Fruit fly (Drosophila melanogaster) whole organism, adult: ENCODE data around the gene Jon99Cii.

Experiments
- CG11617 ChIP-seq: fragments of 200-800 bp; sonication (Bioruptor generic); optimal IDR thresholded peaks from 2 replicates; lab custom pipeline; 2017; ENCODE audit warnings: mild to moderate bottlenecking, missing biosample characterization, missing genetic modification reagents, missing genetic modification characterization
- CG12768 ChIP-seq: fragments of 200-800 bp; sonication (Bioruptor generic); optimal IDR thresholded peaks from 2 replicates; lab custom pipeline; 2017; ENCODE audit warnings: missing biosample characterization, missing genetic modification characterization, mild to moderate bottlenecking, moderate library complexity, missing genetic modification reagents
- CG14711 ChIP-seq: fragments of 200-800 bp; sonication (Bioruptor generic); optimal IDR thresholded peaks from 2 replicates; lab custom pipeline; 2018; ENCODE audit warnings: missing biosample characterization, mild to moderate bottlenecking, missing genetic modification characterization, moderate library complexity
- CG1620 ChIP-seq: fragments of 200-800 bp; sonication (Bioruptor generic); optimal IDR thresholded peaks from 2 replicates; lab custom pipeline; 2016; ENCODE audit warnings: missing biosample characterization, missing genetic modification characterization
- CG33017 ChIP-seq: fragments of 200-800 bp; sonication (Bioruptor generic); optimal IDR thresholded peaks from 2 replicates; lab custom pipeline; 2018; ENCODE audit warnings: missing biosample characterization, mild to moderate bottlenecking, missing genetic modification characterization, moderate library complexity
- CG5204 ChIP-seq: fragments of 200-800 bp; sonication (Bioruptor generic); optimal IDR thresholded peaks from 2 replicates; lab custom pipeline; 2016; ENCODE audit warnings: missing biosample characterization, missing genetic modification characterization
- CG7045 ChIP-seq: fragments of 200-800 bp; sonication (Bioruptor generic); optimal IDR thresholded peaks from 2 replicates; lab custom pipeline; 2017; ENCODE audit warnings: missing biosample characterization, mild to moderate bottlenecking, missing genetic modification characterization
- CG7101 ChIP-seq: fragments of 200-800 bp; sonication (Bioruptor generic); optimal IDR thresholded peaks from 2 replicates; lab custom pipeline; 2018; ENCODE audit warnings: missing biosample characterization, mild to moderate bottlenecking, missing genetic modification characterization, moderate library complexity
- Clk ChIP-seq: fragments of 200-800 bp; sonication (Bioruptor generic); optimal IDR thresholded peaks from 2 replicates; lab custom pipeline; 2017; ENCODE audit warnings: missing biosample characterization, missing genetic modification characterization
- Crg-1 ChIP-seq: fragments of 200-800 bp; sonication (Bioruptor generic); optimal IDR thresholded peaks from 2 replicates; lab custom pipeline; 2016; ENCODE audit warnings: missing biosample characterization, missing genetic modification characterization
- Hr96 ChIP-seq: fragments of 200-800 bp; sonication (Bioruptor generic); optimal IDR thresholded peaks from 2 replicates; lab custom pipeline; 2016; ENCODE audit warnings: missing biosample characterization, missing genetic modification characterization
- Mnt ChIP-seq: fragments of 200-800 bp; sonication (Bioruptor generic); optimal IDR thresholded peaks from 2 replicates; lab custom pipeline; 2016; ENCODE audit warnings: missing biosample characterization, mild to moderate bottlenecking, missing genetic modification characterization
- bab1 ChIP-seq: fragments of 200-800 bp; sonication (Bioruptor generic); optimal IDR thresholded peaks from 3 replicates; lab custom pipeline; 2019; ENCODE audit warnings: missing biosample characterization, mild to moderate bottlenecking, missing genetic modification characterization, moderate library complexity
- cic ChIP-seq: fragments of 200-800 bp; sonication (Bioruptor generic); optimal IDR thresholded peaks from 2 replicates; lab custom pipeline; 2017; ENCODE audit warnings: missing biosample characterization, mild to moderate bottlenecking, missing genetic modification characterization, moderate library complexity
- cnc ChIP-seq, 2 experiments: fragments of >200 bp; optimal IDR thresholded peaks; 2 replicates each; lab custom pipeline; 2017
- kay ChIP-seq: fragments of 200-800 bp; sonication (Bioruptor generic); peaks from one replicate; lab custom pipeline; 2016; ENCODE audit warnings: missing biosample characterization, missing genetic modification characterization, borderline replicate concordance
- ovo ChIP-seq: fragments of 200-800 bp; sonication (Bioruptor generic); optimal IDR thresholded peaks from 2 replicates; lab custom pipeline; 2016; ENCODE audit warnings: missing biosample characterization, missing genetic modification characterization
- pad ChIP-seq: fragments of 200-800 bp; sonication (Bioruptor generic); optimal IDR thresholded peaks from 3 replicates; lab custom pipeline; 2017; ENCODE audit warnings: missing biosample characterization, missing genetic modification characterization, mild to moderate bottlenecking, moderate library complexity, missing genetic modification reagents
- tj ChIP-seq: fragments of 200-800 bp; sonication (Bioruptor generic); optimal IDR thresholded peaks from 3 replicates; lab custom pipeline; 2017; ENCODE audit warnings: missing biosample characterization, mild to moderate bottlenecking, missing genetic modification characterization, moderate library complexity
- toe ChIP-seq: fragments of 200-800 bp; sonication (Bioruptor generic); optimal IDR thresholded peaks from 2 replicates; lab custom pipeline; 2016; ENCODE audit warnings: missing biosample characterization, missing genetic modification characterization

The Jon99Cii gene

DNA sequence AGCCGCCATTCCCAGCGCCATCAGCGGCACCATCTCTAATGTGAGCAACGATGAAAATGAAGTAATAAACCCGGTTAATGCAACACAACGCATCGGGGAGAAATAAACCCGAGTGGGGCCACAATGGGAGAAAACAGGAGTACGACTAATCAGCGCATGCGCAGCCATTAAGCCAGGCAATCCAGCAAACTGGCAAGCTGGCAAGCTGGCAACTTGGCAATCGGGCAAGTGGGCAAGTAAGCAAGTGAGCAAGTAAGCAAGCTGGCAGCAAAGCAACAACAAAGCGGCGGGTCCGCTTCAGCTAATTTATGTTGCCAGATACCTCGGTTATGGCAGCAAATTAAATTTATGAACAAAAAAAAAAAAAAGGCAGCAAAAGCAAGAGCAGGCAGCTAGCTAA, 24.8 kb downstream of the Jon99Cii start:
- TF ChIP-seq ovo (GFP tag; lab: Kevin White, UChicago) = no peak
- no peak for TF ChIP-seq CG14711 (tag; lab: Kevin White, UChicago)
- no peak for TF ChIP-seq bab1 (GFP tag; lab: Kevin White, UChicago)
- TF ChIP-seq CG1620 (GFP tag; lab: Kevin White, UChicago) = no peak
- no peak for TF ChIP-seq pad
- TF ChIP-seq CG7045 (GFP tag; lab: Kevin White, UChicago) = no peak
- no peak for TF ChIP-seq kay
- TF ChIP-seq CG11617 = no peak
- no peak for TF ChIP-seq toe (GFP tag; lab: Kevin White, UChicago)
- no peak for TF ChIP-seq Hr96 (GFP tag; lab: Kevin White, UChicago)

- TF ChIP-seq CG5204 = no peak
Measured at dm6 chr3R:29898588-29898987, 25.8 kb downstream of the Jon99Cii start.

DNA sequence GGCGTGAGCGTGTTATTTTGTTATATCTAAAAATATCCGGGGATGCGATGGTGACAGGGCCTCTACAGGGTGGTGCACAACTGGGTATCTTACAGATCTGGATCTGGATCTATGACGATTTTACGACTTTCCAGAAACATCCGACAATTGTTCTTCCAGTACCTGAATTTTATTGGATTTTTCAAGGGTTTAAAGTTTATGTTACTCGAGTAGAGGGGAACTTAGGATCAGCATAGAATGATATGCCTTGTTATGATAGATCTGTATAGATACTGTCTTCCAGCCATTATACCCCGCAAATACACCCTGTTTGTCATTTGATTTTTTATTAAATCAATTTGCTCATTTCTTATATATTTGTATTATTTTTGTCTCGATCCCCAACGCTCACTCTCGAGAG, 30.0 kb downstream of the Jon99Cii start:
- TF ChIP-seq toe (GFP tag; lab: Kevin White, UChicago) = peak; percentile 3
- no peak for TF ChIP-seq CG12768
- TF ChIP-seq CG14711 (tag; lab: Kevin White, UChicago) = peak; percentile 13
- TF ChIP-seq CG33017 (tag; lab: Kevin White, UChicago) = peak; percentile 2
- TF ChIP-seq Mnt (GFP tag; lab: Kevin White, UChicago) = no peak
- peak; percentile 16 for TF ChIP-seq CG5204

dm6 chr3R:29893030-29893429, 31.4 kb downstream of the Jon99Cii start:
- TF ChIP-seq Mnt (GFP tag; lab: Kevin White, UChicago) = no peak
- no peak for TF ChIP-seq Clk (GFP tag; lab: Kevin White, UChicago)
- TF ChIP-seq cnc (optimal IDR thresholded peaks at IDR 0.05; lab: Kevin White, UChicago) = no peak
- TF ChIP-seq CG12768 = no peak
- no peak for TF ChIP-seq cic (GFP tag; lab: Kevin White, UChicago)
- no peak for TF ChIP-seq ovo (GFP tag; lab: Kevin White, UChicago)
- no peak for TF ChIP-seq Crg-1 (GFP tag; lab: Kevin White, UChicago)

dm6 chr3R:29891183-29891582, 33.2 kb downstream of the Jon99Cii start:
- TF ChIP-seq tj (GFP tag; lab: Kevin White, UChicago) (peak; percentile 32), Mnt (GFP tag; lab: Kevin White, UChicago) (no peak), CG14711 (tag; lab: Kevin White, UChicago) (no peak), Crg-1 (GFP tag; lab: Kevin White, UChicago) (no peak)

- TF ChIP-seq CG14711 (tag; lab: Kevin White, UChicago) (no peak), ovo (GFP tag; lab: Kevin White, UChicago) (no peak), Crg-1 (GFP tag; lab: Kevin White, UChicago) (no peak), tj (GFP tag; lab: Kevin White, UChicago) (no peak), toe (GFP tag; lab: Kevin White, UChicago) (no peak), CG7045 (GFP tag; lab: Kevin White, UChicago) (no peak), CG11617 (no peak), bab1 (GFP tag; lab: Kevin White, UChicago) (no peak), Hr96 (GFP tag; lab: Kevin White, UChicago) (no peak), CG7101 (tag; lab: Kevin White, UChicago) (no peak)
Measured at dm6 chr3R:29880306-29880705, 44.1 kb downstream of the Jon99Cii start.

DNA sequence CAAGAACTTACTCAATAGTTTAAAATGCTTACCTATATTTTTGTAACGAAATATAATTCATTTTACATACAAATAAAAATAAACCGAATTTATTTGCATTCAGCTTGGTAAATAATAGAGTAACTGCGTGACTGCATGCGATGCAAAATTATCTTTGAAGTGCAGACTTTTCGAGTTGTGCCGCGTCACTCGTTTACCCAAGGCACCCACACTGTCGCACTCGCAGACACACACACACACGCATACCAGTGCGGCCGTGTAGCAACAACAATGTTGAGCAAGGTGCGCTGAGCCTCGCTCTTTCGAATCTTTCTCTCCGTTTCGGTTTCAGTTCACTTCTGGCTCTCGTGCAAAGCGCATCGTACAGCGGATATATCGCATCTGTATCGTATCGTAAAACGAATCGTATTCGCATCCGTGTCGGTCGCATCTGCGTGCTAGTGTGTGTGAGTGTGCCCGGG, 47.7 kb downstream of the Jon99Cii start, which contains the start of gene CG31038:
Gene CG31038 (plus strand): TSS at position 327 of the 461 bp plus-strand sequence.
- peak; percentile 54 for TF ChIP-seq bab1 (GFP tag; lab: Kevin White, UChicago)
- TF ChIP-seq Mnt (GFP tag; lab: Kevin White, UChicago) = peak; percentile 70
- peak; percentile 69 for TF ChIP-seq CG12768
- no peak for TF ChIP-seq Hr96 (GFP tag; lab: Kevin White, UChicago)
- no peak for TF ChIP-seq ovo (GFP tag; lab: Kevin White, UChicago)
- TF ChIP-seq CG1620 (GFP tag; lab: Kevin White, UChicago) = no peak
- peak; percentile 14 for TF ChIP-seq Crg-1 (GFP tag; lab: Kevin White, UChicago)
- TF ChIP-seq Clk (GFP tag; lab: Kevin White, UChicago) = no peak
- TF ChIP-seq cic (GFP tag; lab: Kevin White, UChicago) = peak; percentile 80
- peak; percentile 15 for TF ChIP-seq CG7045 (GFP tag; lab: Kevin White, UChicago)
- TF ChIP-seq tj (GFP tag; lab: Kevin White, UChicago) = peak; percentile 96
- TF ChIP-seq pad = no peak
- TF ChIP-seq CG7101 (tag; lab: Kevin White, UChicago) = peak; percentile 43
- peak; percentile 31 for TF ChIP-seq CG11617
- no peak for TF ChIP-seq toe (GFP tag; lab: Kevin White, UChicago)
- TF ChIP-seq CG5204 = no peak
- TF ChIP-seq CG33017 (tag; lab: Kevin White, UChicago) = no peak
- TF ChIP-seq cnc (optimal IDR thresholded peaks at IDR 0.05; lab: Kevin White, UChicago) = peak; percentile 61 to 74
- peak; percentile 78 for TF ChIP-seq kay
- TF ChIP-seq CG14711 (tag; lab: Kevin White, UChicago) = peak; percentile 29
